Worm (Caenorhabditis elegans) whole organism, late embryonic: Measurements from ENCODE around the gene srxa-1.

ENCODE experiments used
- K02D7.2 ChIP-seq: sonication (generic microtip); optimal IDR thresholded peaks from 2 replicates; lab custom pipeline; 2017; ENCODE audit warnings: mild to moderate bottlenecking, missing genetic modification characterization, missing compliant biosample characterization
- Y22D7AL.16 ChIP-seq: sonication (generic microtip); optimal IDR thresholded peaks from 2 replicates; lab custom pipeline; 2016; ENCODE audit warnings: missing genetic modification characterization, missing compliant biosample characterization
- ahr-1 ChIP-seq: sonication (generic microtip); optimal IDR thresholded peaks from 2 replicates; lab custom pipeline; 2016; ENCODE audit warnings: missing genetic modification characterization, missing compliant biosample characterization
- ceh-14 ChIP-seq: sonication (generic microtip); optimal IDR thresholded peaks from 2 replicates; lab custom pipeline; 2016; ENCODE audit warnings: missing genotype, missing genetic modification characterization, missing compliant biosample characterization
- ceh-22 ChIP-seq: sonication (generic microtip); optimal IDR thresholded peaks from 2 replicates; lab custom pipeline; 2017; ENCODE audit warnings: missing biosample characterization, missing genetic modification characterization
- ceh-24 ChIP-seq: sonication (generic microtip); optimal IDR thresholded peaks from 2 replicates; lab custom pipeline; 2016; ENCODE audit warnings: mild to moderate bottlenecking, missing genetic modification characterization, missing compliant biosample characterization
- ceh-30 ChIP-seq: fragments of 150-350 bp; optimal IDR thresholded peaks from 2 replicates; lab custom pipeline; 2014; ENCODE audit warnings: missing biosample characterization, missing genetic modification characterization
- ceh-31 ChIP-seq: sonication (generic microtip); optimal IDR thresholded peaks from 2 replicates; lab custom pipeline; 2016; ENCODE audit warnings: missing genetic modification characterization, missing compliant biosample characterization
- ceh-45 ChIP-seq: fragments of 200-800 bp; sonication (Bioruptor generic); IDR thresholded peaks from 2 replicates; pipeline ENCODE4 v1.3.6; 2022; ENCODE audit warnings: missing genetic modification reagents, missing genetic modification characterization, missing compliant biosample characterization
- ceh-6 ChIP-seq: fragments of 200-800 bp; sonication (Bioruptor generic); optimal IDR thresholded peaks from 2 replicates; lab custom pipeline; 2018; ENCODE audit warnings: mild to moderate bottlenecking, missing genetic modification characterization, missing compliant biosample characterization
- ceh-9 ChIP-seq: sonication (generic microtip); optimal IDR thresholded peaks from 2 replicates; lab custom pipeline; 2016; ENCODE audit warnings: mild to moderate bottlenecking, missing genetic modification characterization, inconsistent platforms, missing compliant biosample characterization
- che-1 ChIP-seq: sonication (generic microtip); optimal IDR thresholded peaks from 2 replicates; lab custom pipeline; 2016; ENCODE audit warnings: mild to moderate bottlenecking, missing genetic modification characterization, missing compliant biosample characterization
- dve-1 ChIP-seq: sonication (generic microtip); optimal IDR thresholded peaks from 2 replicates; lab custom pipeline; 2017; ENCODE audit warnings: antibody characterized with exemption, mild to moderate bottlenecking, missing genetic modification characterization, missing compliant biosample characterization
- elt-4 ChIP-seq: sonication (generic microtip); optimal IDR thresholded peaks from 2 replicates; lab custom pipeline; 2016; ENCODE audit warnings: missing genetic modification characterization, missing compliant biosample characterization
- ets-4 ChIP-seq: sonication (generic microtip); optimal IDR thresholded peaks from 2 replicates; lab custom pipeline; 2016; ENCODE audit warnings: missing genetic modification characterization, missing compliant biosample characterization
- eyg-1 ChIP-seq: sonication (generic microtip); optimal IDR thresholded peaks from 2 replicates; lab custom pipeline; 2016; ENCODE audit warnings: missing genotype, missing genetic modification characterization, missing compliant biosample characterization
- gmeb-2 ChIP-seq: sonication (generic microtip); optimal IDR thresholded peaks from 2 replicates; lab custom pipeline; 2016; ENCODE audit warnings: missing genetic modification characterization, inconsistent platforms, missing compliant biosample characterization
- hlh-30 ChIP-seq: sonication (generic microtip); optimal IDR thresholded peaks from 2 replicates; lab custom pipeline; 2017; ENCODE audit warnings: antibody characterized with exemption, missing genetic modification characterization, missing compliant biosample characterization; ENCODE audit not compliant: insufficient read depth
- hlh-8 ChIP-seq: sonication (generic microtip); optimal IDR thresholded peaks from 2 replicates; lab custom pipeline; 2016; ENCODE audit warnings: missing genotype, missing genetic modification characterization, missing compliant biosample characterization
- lim-6 ChIP-seq: sonication (generic microtip); optimal IDR thresholded peaks from 2 replicates; lab custom pipeline; 2016; ENCODE audit warnings: missing genetic modification characterization, missing compliant biosample characterization
- nfya-1 ChIP-seq: sonication (generic microtip); optimal IDR thresholded peaks from 2 replicates; lab custom pipeline; 2017; ENCODE audit warnings: missing genetic modification characterization, mild to moderate bottlenecking, missing compliant biosample characterization, antibody characterized with exemption, moderate library complexity
- nhr-232 ChIP-seq: sonication (generic microtip); optimal IDR thresholded peaks from 2 replicates; lab custom pipeline; 2016; ENCODE audit warnings: missing genetic modification characterization, missing compliant biosample characterization
- odd-2 ChIP-seq: sonication (generic microtip); optimal IDR thresholded peaks from 2 replicates; lab custom pipeline; 2017; ENCODE audit warnings: antibody characterized with exemption, mild to moderate bottlenecking, missing genetic modification characterization, missing compliant biosample characterization
- pha-2 ChIP-seq: sonication (generic microtip); optimal IDR thresholded peaks from 2 replicates; lab custom pipeline; 2017; ENCODE audit warnings: mild to moderate bottlenecking, missing genetic modification characterization, missing compliant biosample characterization
- pha-4 ChIP-seq: fragments of 150-350 bp; optimal IDR thresholded peaks from 2 replicates; lab custom pipeline; 2018; ENCODE audit warnings: missing biosample characterization, missing genetic modification reagents, missing genetic modification characterization
- pros-1 ChIP-seq: fragments of 150-350 bp; optimal IDR thresholded peaks from 2 replicates; lab custom pipeline; 2014; ENCODE audit warnings: missing biosample characterization, missing genetic modification reagents, missing genetic modification characterization
- rnt-1 ChIP-seq: sonication (generic microtip); optimal IDR thresholded peaks from 2 replicates; lab custom pipeline; 2016; ENCODE audit warnings: missing genetic modification characterization, missing compliant biosample characterization
- sox-2 ChIP-seq: fragments of 200-800 bp; sonication (Bioruptor generic); IDR thresholded peaks from 2 replicates; pipeline ENCODE4 v1.3.6; 2022; ENCODE audit warnings: missing genetic modification reagents, missing genetic modification characterization, missing compliant biosample characterization
- sox-4 ChIP-seq: sonication (generic microtip); optimal IDR thresholded peaks from 2 replicates; lab custom pipeline; 2017; ENCODE audit warnings: mild to moderate bottlenecking, missing genetic modification characterization, inconsistent platforms, missing compliant biosample characterization
- syd-9 ChIP-seq: sonication (generic microtip); optimal IDR thresholded peaks from 2 replicates; lab custom pipeline; 2016; ENCODE audit warnings: mild to moderate bottlenecking, missing genetic modification characterization, moderate library complexity, missing compliant biosample characterization
- tbx-2 ChIP-seq: sonication (generic microtip); optimal IDR thresholded peaks from 2 replicates; lab custom pipeline; 2016; ENCODE audit warnings: missing genetic modification characterization, missing compliant biosample characterization
- unc-3 ChIP-seq, 2 experiments: fragments of 200-800 bp in 1 of 2; sonication (Bioruptor generic) in 1 of 2; sonication (generic microtip) in 1 of 2; conservative IDR thresholded peaks in 1 of 2; optimal IDR thresholded peaks in 1 of 2; 2 replicates each; pipeline versions ENCODE4 v1.3.6 to Lab custom; 2016 to 2022; ENCODE audit warnings: missing compliant biosample characterization in 2 of 2, missing genetic modification characterization in 2 of 2, missing genetic modification reagents in 1 of 2
- unc-42 ChIP-seq: sonication (generic microtip); optimal IDR thresholded peaks from 2 replicates; lab custom pipeline; 2016; ENCODE audit warnings: missing genotype, missing genetic modification characterization, missing compliant biosample characterization
- unc-86 ChIP-seq: sonication (generic microtip); optimal IDR thresholded peaks from 2 replicates; lab custom pipeline; 2016; ENCODE audit warnings: missing genetic modification characterization, missing compliant biosample characterization
- zip-5 ChIP-seq: sonication (generic microtip); optimal IDR thresholded peaks from 2 replicates; lab custom pipeline; 2016; ENCODE audit warnings: missing genetic modification characterization, missing compliant biosample characterization
- ztf-16 ChIP-seq: sonication (generic microtip); optimal IDR thresholded peaks from 2 replicates; lab custom pipeline; 2017; ENCODE audit warnings: missing genetic modification characterization, missing compliant biosample characterization

Gene srxa-1

ce11 chrV:20734658-20735057, 2.8 kb downstream of the srxa-1 start, which contains the start of gene srxa-6:
Gene srxa-6 (plus strand): TSS chrV:20734958.
- TF ChIP-seq unc-42, result no peak
- no peak for TF ChIP-seq pha-4 (tag; lab: Kevin White, UChicago)
- TF ChIP-seq sox-2 (GFP tag; lab: Robert Waterston, UW), result no peak
- no peak for TF ChIP-seq unc-86 (tag; lab: Kevin White, UChicago)
- no peak for TF ChIP-seq unc-3 (GFP tag; conservative IDR thresholded peaks at IDR 0.05; lab: Robert Waterston, UW)
- no peak for TF ChIP-seq unc-3 (tag; optimal IDR thresholded peaks at IDR 0.05; lab: Kevin White, UChicago)
- TF ChIP-seq nhr-232, result no peak
- no peak for TF ChIP-seq pha-2 (tag; lab: Kevin White, UChicago)
- no peak for TF ChIP-seq ceh-24
- no peak for TF ChIP-seq odd-2 (tag; lab: Kevin White, UChicago)
- TF ChIP-seq ceh-45 (GFP tag; lab: Robert Waterston, UW), result no peak
- no peak for TF ChIP-seq gmeb-2
- TF ChIP-seq dve-1, result no peak
- no peak for TF ChIP-seq ceh-9 (tag; lab: Kevin White, UChicago)
- TF ChIP-seq zip-5 (tag; lab: Kevin White, UChicago), result no peak
- no peak for TF ChIP-seq tbx-2
- no peak for TF ChIP-seq rnt-1 (tag; lab: Kevin White, UChicago)
- no peak for TF ChIP-seq elt-4 (tag; lab: Kevin White, UChicago)
- TF ChIP-seq hlh-8 (tag; lab: Kevin White, UChicago), result no peak
- no peak for TF ChIP-seq che-1 (tag; lab: Kevin White, UChicago)
- TF ChIP-seq lim-6 (tag; lab: Kevin White, UChicago), result no peak
- TF ChIP-seq, all 69 proteins: peak for 0

ce11 chrV:20739387-20739786, 7.5 kb downstream of the srxa-1 start:
- TF ChIP-seq unc-42, result peak; percentile 63
- no peak for TF ChIP-seq ceh-14

ce11 chrV:20744290-20744837, 12.5 kb downstream of the srxa-1 start, which contains the start of gene dnj-25:
Gene dnj-25 (minus strand): TSS chrV:20744346.
- no peak for TF ChIP-seq ztf-16 (tag; lab: Kevin White, UChicago)
- TF ChIP-seq eyg-1 (tag; lab: Kevin White, UChicago), result no peak
- TF ChIP-seq lim-6 (tag; lab: Kevin White, UChicago), result no peak
- TF ChIP-seq ceh-6, result no peak
- no peak for TF ChIP-seq sox-4 (tag; lab: Kevin White, UChicago)
- TF ChIP-seq pha-2 (tag; lab: Kevin White, UChicago), result no peak
- TF ChIP-seq ets-4 (tag; lab: Kevin White, UChicago), result no peak
- TF ChIP-seq hlh-30 (tag; lab: Kevin White, UChicago), result no peak
- TF ChIP-seq K02D7.2 (tag; lab: Kevin White, UChicago), result no peak
- no peak for TF ChIP-seq unc-42
- no peak for TF ChIP-seq ceh-9 (tag; lab: Kevin White, UChicago)
- TF ChIP-seq nfya-1, result no peak
- no peak for TF ChIP-seq pros-1 (tag; lab: Kevin White, UChicago)
- TF ChIP-seq ceh-31 (tag; lab: Kevin White, UChicago), result no peak
- no peak for TF ChIP-seq zip-5 (tag; lab: Kevin White, UChicago)
- no peak for TF ChIP-seq nhr-232
- TF ChIP-seq syd-9 (tag; lab: Kevin White, UChicago), result no peak
- no peak for TF ChIP-seq Y22D7AL.16 (tag; lab: Kevin White, UChicago)
- no peak for TF ChIP-seq ceh-22 (tag; lab: Kevin White, UChicago)
- TF ChIP-seq ahr-1, result no peak

DNA sequence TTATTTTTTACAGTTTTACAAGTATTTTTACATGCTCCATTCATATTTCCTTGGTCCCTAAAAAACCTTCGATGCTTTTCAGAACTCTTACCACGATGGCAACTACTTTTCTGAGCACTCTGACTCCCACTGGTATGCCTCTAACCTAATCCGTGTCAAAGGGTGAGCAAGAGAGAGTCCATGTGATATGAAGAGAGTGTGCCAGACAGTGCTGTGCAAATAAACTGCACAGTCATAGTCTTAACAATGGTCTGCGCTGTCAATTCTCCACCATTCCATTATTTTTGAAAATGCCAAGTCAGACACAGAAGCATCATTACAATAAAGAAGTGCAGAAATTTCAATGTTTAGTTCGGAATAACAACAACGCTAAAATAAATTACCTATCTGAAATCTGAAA, 13.4 kb downstream of the srxa-1 start:
- no peak for TF ChIP-seq ceh-30
- no peak for TF ChIP-seq zip-5 (tag; lab: Kevin White, UChicago)
